Worm (Caenorhabditis elegans) whole organism, L1 larva: ENCODE data around the gene his-18.

ENCODE experiments used
- C04F5.9 ChIP-seq: sonication (generic microtip); optimal IDR thresholded peaks from 2 replicates; lab custom pipeline; 2016; ENCODE audit warnings: missing genetic modification characterization, missing compliant biosample characterization
- C16A3.4 ChIP-seq: fragments of 150-350 bp; optimal IDR thresholded peaks from 2 replicates; lab custom pipeline; 2014; ENCODE audit warnings: missing biosample characterization, missing genetic modification characterization
- F16B12.6 ChIP-seq: fragments of 150-350 bp; optimal IDR thresholded peaks from 2 replicates; lab custom pipeline; 2014; ENCODE audit warnings: missing biosample characterization, missing genetic modification characterization
- Y116A8C.19 ChIP-seq: sonication (generic microtip); optimal IDR thresholded peaks from 2 replicates; lab custom pipeline; 2016; ENCODE audit warnings: missing compliant biosample characterization, missing genetic modification characterization, borderline replicate concordance
- aha-1 ChIP-seq: fragments of 150-350 bp; optimal IDR thresholded peaks from 2 replicates; lab custom pipeline; 2014; ENCODE audit warnings: missing biosample characterization, missing genetic modification characterization
- aly-2 ChIP-seq: fragments of 150-350 bp; optimal IDR thresholded peaks from 2 replicates; lab custom pipeline; 2014; ENCODE audit warnings: missing biosample characterization, missing genetic modification characterization
- blmp-1 ChIP-seq: fragments of 150-350 bp; optimal IDR thresholded peaks from 2 replicates; lab custom pipeline; 2014; ENCODE audit warnings: missing biosample characterization, missing genetic modification characterization
- ceh-82 ChIP-seq, 3 experiments: fragments of 150-350 bp in 1 of 3; sonication (generic microtip) in 2 of 3; optimal IDR thresholded peaks; 2 replicates each; lab custom pipeline; 2014 to 2017; ENCODE audit warnings: missing biosample characterization in 3 of 3, missing genetic modification characterization in 3 of 3
- ceh-88 ChIP-seq: fragments of 200-800 bp; sonication (Bioruptor generic); IDR thresholded peaks from 2 replicates; pipeline ENCODE4 v1.3.6; 2022; ENCODE audit warnings: missing genetic modification characterization, missing compliant biosample characterization
- ceh-90 ChIP-seq: sonication (generic microtip); optimal IDR thresholded peaks from 2 replicates; lab custom pipeline; 2016; ENCODE audit warnings: missing genetic modification characterization, missing compliant biosample characterization
- dpl-1 ChIP-seq, 3 experiments: fragments of 150-350 bp in 2 of 3; sonication (generic microtip) in 1 of 3; optimal IDR thresholded peaks; 2 replicates each; lab custom pipeline; 2014 to 2017; ENCODE audit warnings: missing biosample characterization in 3 of 3, missing genetic modification characterization in 3 of 3, missing genetic modification reagents in 3 of 3
- efl-3 ChIP-seq: fragments of 200-800 bp; sonication (Bioruptor generic); optimal IDR thresholded peaks from 2 replicates; lab custom pipeline; 2018; ENCODE audit warnings: mild to moderate bottlenecking, missing genetic modification characterization, missing compliant biosample characterization
- fkh-10 ChIP-seq: sonication (generic microtip); optimal IDR thresholded peaks from 2 replicates; lab custom pipeline; 2017; ENCODE audit warnings: missing biosample characterization, missing genetic modification reagents, missing genetic modification characterization
- grh-1 ChIP-seq: fragments of 200-800 bp; sonication (Bioruptor generic); IDR thresholded peaks from 2 replicates; pipeline ENCODE4 v1.3.6; 2022; ENCODE audit warnings: missing genetic modification reagents, missing genetic modification characterization, missing compliant biosample characterization
- hlh-17 ChIP-seq: fragments of 200-800 bp; sonication (Bioruptor generic); optimal IDR thresholded peaks from 2 replicates; lab custom pipeline; 2018; ENCODE audit warnings: missing genetic modification characterization, mild to moderate bottlenecking, missing compliant biosample characterization, moderate library complexity, borderline replicate concordance
- hpl-2 ChIP-seq: fragments of 150-350 bp; optimal IDR thresholded peaks from 2 replicates; lab custom pipeline; 2014; ENCODE audit warnings: missing biosample characterization, missing genetic modification reagents, missing genetic modification characterization
- irx-1 ChIP-seq: sonication (generic microtip); optimal IDR thresholded peaks from 2 replicates; lab custom pipeline; 2016; ENCODE audit warnings: missing genetic modification characterization, missing compliant biosample characterization
- isw-1 ChIP-seq: fragments of 200-800 bp; sonication (Bioruptor generic); IDR thresholded peaks from 2 replicates; pipeline ENCODE4 v1.3.6; 2022; ENCODE audit warnings: missing genetic modification characterization, missing compliant biosample characterization
- lin-14 ChIP-seq: fragments of 200-800 bp; sonication (Bioruptor generic); optimal IDR thresholded peaks from 2 replicates; lab custom pipeline; 2018; ENCODE audit warnings: mild to moderate bottlenecking, missing genetic modification characterization, moderate library complexity, missing compliant biosample characterization
- lir-3 ChIP-seq: sonication (generic microtip); optimal IDR thresholded peaks from 2 replicates; lab custom pipeline; 2016; ENCODE audit warnings: mild to moderate bottlenecking, missing genetic modification characterization, moderate library complexity, missing compliant biosample characterization; ENCODE audit not compliant: poor library complexity
- lsy-2 ChIP-seq, 2 experiments: fragments of 150-350 bp; optimal IDR thresholded peaks; 2 replicates each; lab custom pipeline; 2014; ENCODE audit warnings: missing biosample characterization in 2 of 2, missing genetic modification characterization in 2 of 2
- mep-1 ChIP-seq: fragments of 150-350 bp; optimal IDR thresholded peaks from 2 replicates; lab custom pipeline; 2014; ENCODE audit warnings: missing biosample characterization, missing genetic modification characterization
- nhr-20 ChIP-seq: sonication (generic microtip); optimal IDR thresholded peaks from 2 replicates; lab custom pipeline; 2016; ENCODE audit warnings: mild to moderate bottlenecking, missing genetic modification characterization, missing compliant biosample characterization
- nhr-237 ChIP-seq: fragments of 150-350 bp; optimal IDR thresholded peaks from 2 replicates; lab custom pipeline; 2014; ENCODE audit warnings: missing biosample characterization, missing genetic modification characterization
- nhr-28 ChIP-seq: fragments of 150-350 bp; optimal IDR thresholded peaks from 2 replicates; lab custom pipeline; 2014; ENCODE audit warnings: missing biosample characterization, missing genetic modification characterization
- nhr-71 ChIP-seq: sonication (generic microtip); optimal IDR thresholded peaks from 2 replicates; lab custom pipeline; 2016; ENCODE audit warnings: mild to moderate bottlenecking, missing genetic modification characterization, moderate library complexity, missing compliant biosample characterization
- nhr-85 ChIP-seq: sonication (generic microtip); peaks from one replicate; lab custom pipeline; 2016; ENCODE audit warnings: missing genetic modification characterization, inconsistent platforms, missing compliant biosample characterization
- pag-3 ChIP-seq: sonication (generic microtip); optimal IDR thresholded peaks from 2 replicates; lab custom pipeline; 2017; ENCODE audit warnings: missing genetic modification characterization, mild to moderate bottlenecking, missing compliant biosample characterization, antibody characterized with exemption, borderline replicate concordance; ENCODE audit not compliant: insufficient read depth
- pax-3 ChIP-seq: fragments of 200-800 bp; sonication (Bioruptor generic); optimal IDR thresholded peaks from 2 replicates; lab custom pipeline; 2018; ENCODE audit warnings: mild to moderate bottlenecking, missing genetic modification characterization, moderate library complexity, missing compliant biosample characterization
- snu-23 ChIP-seq: sonication (generic microtip); optimal IDR thresholded peaks from 2 replicates; lab custom pipeline; 2016; ENCODE audit warnings: missing genetic modification characterization, missing compliant biosample characterization
- sup-37 ChIP-seq: fragments of 200-800 bp; sonication (Bioruptor generic); optimal IDR thresholded peaks from 2 replicates; lab custom pipeline; 2018; ENCODE audit warnings: mild to moderate bottlenecking, missing genetic modification characterization, missing compliant biosample characterization
- tbx-2 ChIP-seq: sonication (generic microtip); optimal IDR thresholded peaks from 2 replicates; lab custom pipeline; 2016; ENCODE audit warnings: missing genetic modification characterization, missing compliant biosample characterization
- unc-86 ChIP-seq: sonication (generic microtip); optimal IDR thresholded peaks from 2 replicates; lab custom pipeline; 2016; ENCODE audit warnings: missing genetic modification characterization, missing compliant biosample characterization
- unc-98 ChIP-seq: fragments of 200-800 bp; sonication (Bioruptor generic); IDR thresholded peaks from 2 replicates; pipeline ENCODE4 v1.3.6; 2022; ENCODE audit warnings: missing genetic modification characterization, missing compliant biosample characterization
- xbp-1 ChIP-seq: sonication (generic microtip); optimal IDR thresholded peaks from 2 replicates; lab custom pipeline; 2016; ENCODE audit warnings: missing genetic modification characterization, missing compliant biosample characterization
- zag-1 ChIP-seq: fragments of 150-350 bp; optimal IDR thresholded peaks from 2 replicates; lab custom pipeline; 2014; ENCODE audit warnings: missing biosample characterization, missing genetic modification characterization
- zip-4 ChIP-seq: fragments of 200-800 bp; sonication (Bioruptor generic); optimal IDR thresholded peaks from 2 replicates; lab custom pipeline; 2018; ENCODE audit warnings: mild to moderate bottlenecking, missing genetic modification characterization, moderate library complexity, missing compliant biosample characterization
- ztf-4 ChIP-seq: fragments of 150-350 bp; optimal IDR thresholded peaks from 2 replicates; lab custom pipeline; 2014; ENCODE audit warnings: missing biosample characterization, missing genetic modification characterization

Gene his-18

ce11 chrV:8936791-8937475 lies 38.9 kb downstream of the his-18 start (continued):
- no peak for TF ChIP-seq C16A3.4 (tag; lab: Kevin White, UChicago)
- no peak for TF ChIP-seq nhr-28 (tag; lab: Kevin White, UChicago)
- TF ChIP-seq xbp-1: no peak
- peak; percentile 66 for TF ChIP-seq mep-1 (tag; lab: Kevin White, UChicago)
- TF ChIP-seq C04F5.9 (tag; lab: Kevin White, UChicago): no peak
- peak; percentile 49 for TF ChIP-seq snu-23 (GFP tag; lab: Kevin White, UChicago)
- peak in 1 of 2 experiments; percentile 21 for TF ChIP-seq lsy-2 (tag; optimal IDR thresholded peaks at IDR 0.05; lab: Kevin White, UChicago)
- TF ChIP-seq fkh-10 (GFP tag; lab: Kevin White, UChicago): no peak
- TF ChIP-seq hpl-2: no peak
- TF ChIP-seq pax-3 (tag; lab: Kevin White, UChicago): no peak
- TF ChIP-seq sup-37 (GFP tag; lab: Kevin White, UChicago): no peak
- no peak for TF ChIP-seq unc-86 (tag; lab: Kevin White, UChicago)
- TF ChIP-seq lin-14 (GFP tag; lab: Kevin White, UChicago): peak; percentile 78
- no peak for TF ChIP-seq grh-1 (GFP tag; lab: Robert Waterston, UW)
- TF ChIP-seq F16B12.6 (tag; lab: Kevin White, UChicago): no peak
- TF ChIP-seq Y116A8C.19 (tag; lab: Kevin White, UChicago): no peak
- TF ChIP-seq aha-1: no peak
- peak; percentile 51 for TF ChIP-seq nhr-71
- no peak for TF ChIP-seq nhr-237 (tag; lab: Kevin White, UChicago)
- TF ChIP-seq nhr-20: peak; percentile 25
- TF ChIP-seq efl-3 (GFP tag; lab: Kevin White, UChicago): no peak
- TF ChIP-seq zip-4 (GFP tag; lab: Kevin White, UChicago): no peak
- no peak for TF ChIP-seq ztf-4 (tag; lab: Kevin White, UChicago)
- TF ChIP-seq hlh-17 (GFP tag; lab: Kevin White, UChicago): no peak
- TF ChIP-seq pag-3: no peak
- no peak for TF ChIP-seq aly-2 (tag; lab: Kevin White, UChicago)
- TF ChIP-seq lir-3 (tag; lab: Kevin White, UChicago): no peak
- TF ChIP-seq ceh-90: no peak
- TF ChIP-seq isw-1 (GFP tag; lab: Robert Waterston, UW): no peak
- peak; percentile 78 for TF ChIP-seq blmp-1 (tag; lab: Kevin White, UChicago)
- TF ChIP-seq irx-1 (tag; lab: Kevin White, UChicago): no peak
- no peak for TF ChIP-seq unc-98 (GFP tag; lab: Robert Waterston, UW)
- no peak for TF ChIP-seq ceh-88 (GFP tag; lab: Robert Waterston, UW)
- no peak for TF ChIP-seq ceh-82 (tag; optimal IDR thresholded peaks at IDR 0.05; lab: Kevin White, UChicago)
- TF ChIP-seq nhr-85 (tag; lab: Kevin White, UChicago): no peak
- no peak for TF ChIP-seq dpl-1 (GFP tag; optimal IDR thresholded peaks at IDR 0.05; lab: Kevin White, UChicago)
- no peak for TF ChIP-seq zag-1 (tag; lab: Kevin White, UChicago)
- TF ChIP-seq, all 84 proteins: peak for 14

- TF ChIP-seq nhr-85 (tag; lab: Kevin White, UChicago) (peak; percentile 42), mep-1 (tag; lab: Kevin White, UChicago) (peak; percentile 24), tbx-2 (tag; lab: Kevin White, UChicago) (no peak)
- TF ChIP-seq, all 84 proteins: peak for 2
These were observed 39.6 kb downstream of the his-18 start for ce11 chrV:8937476-8938249.
